Worm (Caenorhabditis elegans): ENCODE measurements around the gene T10B5.10.

DNA sequence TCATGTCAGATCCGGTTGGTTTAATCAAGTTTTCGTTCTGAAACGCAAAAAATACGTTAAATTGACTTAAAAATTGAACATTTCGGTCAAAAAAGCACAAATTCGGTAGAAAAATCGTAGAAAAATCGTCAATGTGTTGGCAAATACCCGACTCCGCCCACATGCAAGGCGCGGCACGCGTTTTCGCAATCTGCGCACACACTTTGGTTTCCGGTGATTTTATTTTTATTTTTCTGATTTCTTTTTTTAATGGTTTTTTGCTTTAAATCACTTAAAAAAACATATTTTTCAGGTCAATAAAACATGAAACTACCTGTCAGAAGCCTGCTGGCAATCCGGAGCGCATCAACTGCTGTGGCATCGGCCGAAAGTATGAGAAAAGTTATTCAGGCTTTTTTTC is 34.8 kb downstream of the T10B5.10 start, which contains the start of the genes gly-7 and mrpl-39:
- peak; percentile 60; the same call in 1 of the 2 replicates for TF ChIP-seq flt-1 (GFP tag; IDR thresholded peaks at IDR 0.05)
- TF ChIP-seq ama-1 (optimal IDR thresholded peaks at IDR 0.05), result no peak
- TF ChIP-seq tbx-11 (GFP tag; IDR thresholded peaks at IDR 0.05), result peak; percentile 46; the same call in 1 of the 2 replicates
- TF ChIP-seq B0310.2 (tag; optimal IDR thresholded peaks at IDR 0.05), result no peak
- no peak for TF ChIP-seq hnd-1 (tag; optimal IDR thresholded peaks at IDR 0.05)
- TF ChIP-seq sea-1 (GFP tag; conservative IDR thresholded peaks at IDR 0.05), result no peak
- no peak for TF ChIP-seq ceh-13 (GFP tag; optimal IDR thresholded peaks at IDR 0.05)
- TF ChIP-seq F13C5.2 (tag; optimal IDR thresholded peaks at IDR 0.05), result peak; percentile 61
- TF ChIP-seq aly-1 (tag; optimal IDR thresholded peaks at IDR 0.05), result no peak
